Fruit fly (Drosophila melanogaster) whole organism, adult: ENCODE measurements around the gene ck.

Source experiments
- CG11617 ChIP-seq: fragments of 200-800 bp; sonication (Bioruptor generic); optimal IDR thresholded peaks from 2 replicates; lab custom pipeline; 2017; ENCODE audit warnings: mild to moderate bottlenecking, missing biosample characterization, missing genetic modification reagents, missing genetic modification characterization
- CG12768 ChIP-seq: fragments of 200-800 bp; sonication (Bioruptor generic); optimal IDR thresholded peaks from 2 replicates; lab custom pipeline; 2017; ENCODE audit warnings: missing biosample characterization, missing genetic modification characterization, mild to moderate bottlenecking, moderate library complexity, missing genetic modification reagents
- CG7045 ChIP-seq: fragments of 200-800 bp; sonication (Bioruptor generic); optimal IDR thresholded peaks from 2 replicates; lab custom pipeline; 2017; ENCODE audit warnings: missing biosample characterization, mild to moderate bottlenecking, missing genetic modification characterization
- Clk ChIP-seq: fragments of 200-800 bp; sonication (Bioruptor generic); optimal IDR thresholded peaks from 2 replicates; lab custom pipeline; 2017; ENCODE audit warnings: missing biosample characterization, missing genetic modification characterization
- Hr96 ChIP-seq: fragments of 200-800 bp; sonication (Bioruptor generic); optimal IDR thresholded peaks from 2 replicates; lab custom pipeline; 2016; ENCODE audit warnings: missing biosample characterization, missing genetic modification characterization
- Mnt ChIP-seq: fragments of 200-800 bp; sonication (Bioruptor generic); optimal IDR thresholded peaks from 2 replicates; lab custom pipeline; 2016; ENCODE audit warnings: missing biosample characterization, mild to moderate bottlenecking, missing genetic modification characterization
- bab1 ChIP-seq: fragments of 200-800 bp; sonication (Bioruptor generic); optimal IDR thresholded peaks from 3 replicates; lab custom pipeline; 2019; ENCODE audit warnings: missing biosample characterization, mild to moderate bottlenecking, missing genetic modification characterization, moderate library complexity
- cic ChIP-seq: fragments of 200-800 bp; sonication (Bioruptor generic); optimal IDR thresholded peaks from 2 replicates; lab custom pipeline; 2017; ENCODE audit warnings: missing biosample characterization, mild to moderate bottlenecking, missing genetic modification characterization, moderate library complexity
- kay ChIP-seq: fragments of 200-800 bp; sonication (Bioruptor generic); peaks from one replicate; lab custom pipeline; 2016; ENCODE audit warnings: missing biosample characterization, missing genetic modification characterization, borderline replicate concordance
- tj ChIP-seq: fragments of 200-800 bp; sonication (Bioruptor generic); optimal IDR thresholded peaks from 3 replicates; lab custom pipeline; 2017; ENCODE audit warnings: missing biosample characterization, mild to moderate bottlenecking, missing genetic modification characterization, moderate library complexity

- TF ChIP-seq CG11617 (no peak), bab1 (GFP tag; lab: Kevin White, UChicago) (no peak), kay (no peak), CG7045 (GFP tag; lab: Kevin White, UChicago) (no peak), Clk (GFP tag; lab: Kevin White, UChicago) (no peak), Mnt (GFP tag; lab: Kevin White, UChicago) (no peak), cic (GFP tag; lab: Kevin White, UChicago) (no peak), tj (GFP tag; lab: Kevin White, UChicago) (no peak), Hr96 (GFP tag; lab: Kevin White, UChicago) (no peak), CG12768 (no peak)
Observed at dm6 chr2L:14997370-14997769, 60.3 kb downstream of the ck start, which contains the start of gene mol.
